Fruit fly (Drosophila melanogaster) whole organism, adult: ENCODE data around the gene Obp83cd.

ENCODE experiments used
- CG12768 ChIP-seq: fragments of 200-800 bp; sonication (Bioruptor generic); optimal IDR thresholded peaks from 2 replicates; lab custom pipeline; 2017; ENCODE audit warnings: missing biosample characterization, missing genetic modification characterization, mild to moderate bottlenecking, moderate library complexity, missing genetic modification reagents
- CG1620 ChIP-seq: fragments of 200-800 bp; sonication (Bioruptor generic); optimal IDR thresholded peaks from 2 replicates; lab custom pipeline; 2016; ENCODE audit warnings: missing biosample characterization, missing genetic modification characterization
- CG5204 ChIP-seq: fragments of 200-800 bp; sonication (Bioruptor generic); optimal IDR thresholded peaks from 2 replicates; lab custom pipeline; 2016; ENCODE audit warnings: missing biosample characterization, missing genetic modification characterization
- Mnt ChIP-seq: fragments of 200-800 bp; sonication (Bioruptor generic); optimal IDR thresholded peaks from 2 replicates; lab custom pipeline; 2016; ENCODE audit warnings: missing biosample characterization, mild to moderate bottlenecking, missing genetic modification characterization
- kay ChIP-seq: fragments of 200-800 bp; sonication (Bioruptor generic); peaks from one replicate; lab custom pipeline; 2016; ENCODE audit warnings: missing biosample characterization, missing genetic modification characterization, borderline replicate concordance
- pad ChIP-seq: fragments of 200-800 bp; sonication (Bioruptor generic); optimal IDR thresholded peaks from 3 replicates; lab custom pipeline; 2017; ENCODE audit warnings: missing biosample characterization, missing genetic modification characterization, mild to moderate bottlenecking, moderate library complexity, missing genetic modification reagents

DNA sequence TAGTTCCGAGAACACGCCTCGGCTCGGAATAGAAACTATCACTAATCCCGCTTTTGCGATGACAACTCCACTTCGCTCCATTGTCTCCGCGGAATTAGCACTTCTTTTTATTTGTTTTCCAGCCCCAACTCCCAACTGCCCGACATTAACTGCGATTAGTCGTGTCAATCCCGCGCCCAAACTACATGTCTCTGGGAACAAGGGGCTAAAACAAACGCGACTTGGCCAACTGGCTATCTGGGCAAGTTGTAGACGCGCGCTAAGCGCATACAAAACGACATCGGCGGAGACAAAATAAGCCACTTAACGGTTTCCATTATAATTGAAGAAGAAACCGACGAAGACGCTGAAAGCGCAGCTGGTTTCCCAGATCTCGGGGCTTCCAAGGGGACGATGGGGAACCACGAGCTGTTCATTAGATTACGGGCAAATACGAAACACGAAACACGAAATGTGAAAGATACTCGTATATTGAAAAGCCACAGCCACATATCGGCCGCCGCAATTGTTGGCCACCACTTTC is 46.9 kb downstream of the Obp83cd start:
- TF ChIP-seq kay (GFP tag; lab: Kevin White, UChicago) (no peak), Mnt (GFP tag; lab: Kevin White, UChicago) (no peak), CG1620 (GFP tag; lab: Kevin White, UChicago) (no peak), pad (GFP tag; lab: Kevin White, UChicago) (no peak), CG5204 (no peak), CG12768 (no peak)
